Worm (Caenorhabditis elegans) whole organism, young adult: ENCODE results near the gene tdc-1.

Experiments used
- B0019.2 ChIP-seq: fragments of 200-800 bp; sonication (Bioruptor generic); conservative IDR thresholded peaks from 2 replicates; pipeline ENCODE4 v1.3.6; 2022; ENCODE audit warnings: missing genetic modification reagents, missing genetic modification characterization, missing compliant biosample characterization
- B0336.3 ChIP-seq: fragments of 200-800 bp; sonication (Bioruptor generic); IDR thresholded peaks from 2 replicates; pipeline ENCODE4 v1.3.6; 2022; ENCODE audit warnings: missing genetic modification characterization, missing compliant biosample characterization
- F10E7.11 ChIP-seq: sonication (generic microtip); optimal IDR thresholded peaks from 2 replicates; lab custom pipeline; 2017; ENCODE audit warnings: mild to moderate bottlenecking, missing genetic modification characterization, moderate library complexity, missing compliant biosample characterization
- F23B12.7 ChIP-seq: sonication (generic microtip); optimal IDR thresholded peaks from 2 replicates; lab custom pipeline; 2017; ENCODE audit warnings: missing genetic modification characterization, mild to moderate bottlenecking, missing compliant biosample characterization, antibody characterized with exemption, moderate library complexity; ENCODE audit not compliant: insufficient read depth
- F33H1.4 ChIP-seq: fragments of 200-800 bp; sonication (Bioruptor generic); IDR thresholded peaks from 2 replicates; pipeline ENCODE4 v1.3.6; 2022; ENCODE audit warnings: missing genetic modification reagents, missing genetic modification characterization, missing compliant biosample characterization
- F57C9.4 ChIP-seq: sonication (generic microtip); optimal IDR thresholded peaks from 2 replicates; lab custom pipeline; 2017; ENCODE audit warnings: mild to moderate bottlenecking, missing genetic modification characterization, missing compliant biosample characterization
- T07F8.4 ChIP-seq: sonication (generic microtip); optimal IDR thresholded peaks from 2 replicates; lab custom pipeline; 2016; ENCODE audit warnings: mild to moderate bottlenecking, missing genetic modification characterization, moderate library complexity, missing compliant biosample characterization
- Y53F4B.3 ChIP-seq: fragments of 200-800 bp; sonication (Bioruptor generic); IDR thresholded peaks from 2 replicates; pipeline ENCODE4 v1.3.6; 2022; ENCODE audit warnings: missing genetic modification reagents, missing genetic modification characterization, missing compliant biosample characterization
- Y56A3A.18 ChIP-seq: fragments of 200-800 bp; sonication (Bioruptor generic); IDR thresholded peaks from 2 replicates; pipeline ENCODE4 v1.3.6; 2022; ENCODE audit warnings: missing genetic modification reagents, missing genetic modification characterization, missing compliant biosample characterization
- Y95B8A.8 ChIP-seq: fragments of 200-800 bp; sonication (Bioruptor generic); IDR thresholded peaks from 2 replicates; pipeline ENCODE4 v1.3.6; 2022; ENCODE audit warnings: missing genetic modification reagents, missing genetic modification characterization, missing compliant biosample characterization
- ama-1 ChIP-seq, 3 experiments: fragments of 150-350 bp in 1 of 3; sonication (generic microtip) in 2 of 3; optimal IDR thresholded peaks; 2 replicates each; lab custom pipeline; 2014 to 2018; ENCODE audit warnings: missing biosample characterization in 2 of 3, missing genetic modification characterization in 2 of 3, missing genetic modification reagents in 2 of 3
- aptf-3 ChIP-seq: fragments of 200-800 bp; sonication (Bioruptor generic); IDR thresholded peaks from 2 replicates; pipeline ENCODE4 v1.3.6; 2022; ENCODE audit warnings: missing genetic modification characterization, missing compliant biosample characterization
- atf-7 ChIP-seq: sonication (generic microtip); optimal IDR thresholded peaks from 2 replicates; lab custom pipeline; 2017; ENCODE audit warnings: mild to moderate bottlenecking, missing genetic modification characterization, missing compliant biosample characterization
- athp-1 ChIP-seq: sonication (generic microtip); optimal IDR thresholded peaks from 2 replicates; lab custom pipeline; 2017; ENCODE audit warnings: mild to moderate bottlenecking, missing genetic modification characterization, missing compliant biosample characterization
- bed-1 ChIP-seq: fragments of 200-800 bp; sonication (Bioruptor generic); IDR thresholded peaks from 2 replicates; pipeline ENCODE4 v1.3.6; 2022; ENCODE audit warnings: missing genetic modification reagents, missing genetic modification characterization, missing compliant biosample characterization
- cebp-1 ChIP-seq, 2 experiments: fragments of 200-800 bp in 1 of 2; sonication (Bioruptor generic) in 1 of 2; sonication (generic microtip) in 1 of 2; IDR thresholded peaks in 1 of 2; optimal IDR thresholded peaks in 1 of 2; 2 replicates each; pipeline versions ENCODE4 v1.3.6 to Lab custom; 2017 to 2022; ENCODE audit warnings: missing compliant biosample characterization in 2 of 2, missing genetic modification characterization in 2 of 2, mild to moderate bottlenecking in 1 of 2, missing genetic modification reagents in 1 of 2, moderate library complexity in 1 of 2
- ceh-27 ChIP-seq: fragments of 200-800 bp; sonication (Bioruptor generic); optimal IDR thresholded peaks from 2 replicates; lab custom pipeline; 2018; ENCODE audit warnings: mild to moderate bottlenecking, missing genetic modification characterization, moderate library complexity, missing compliant biosample characterization
- ceh-91 ChIP-seq: fragments of 200-800 bp; sonication (Bioruptor generic); IDR thresholded peaks from 2 replicates; pipeline ENCODE4 v1.3.6; 2022; ENCODE audit warnings: missing genetic modification reagents, missing genetic modification characterization, missing compliant biosample characterization
- dpl-1 ChIP-seq: fragments of 150-350 bp; optimal IDR thresholded peaks from 2 replicates; lab custom pipeline; 2014; ENCODE audit warnings: missing biosample characterization, missing genetic modification reagents, missing genetic modification characterization
- efl-1 ChIP-seq: fragments of 150-350 bp; optimal IDR thresholded peaks from 2 replicates; lab custom pipeline; 2014; ENCODE audit warnings: missing biosample characterization, missing genetic modification reagents, missing genetic modification characterization
- fkh-3 ChIP-seq: sonication (generic microtip); optimal IDR thresholded peaks from 2 replicates; lab custom pipeline; 2016; ENCODE audit warnings: mild to moderate bottlenecking, missing genetic modification characterization, missing compliant biosample characterization
- hmg-1.2 ChIP-seq: fragments of 200-800 bp; sonication (Bioruptor generic); IDR thresholded peaks from 2 replicates; pipeline ENCODE4 v1.3.6; 2022; ENCODE audit warnings: missing genetic modification reagents, missing genetic modification characterization, missing compliant biosample characterization
- hrde-1 ChIP-seq: sonication (generic microtip); optimal IDR thresholded peaks from 2 replicates; lab custom pipeline; 2016; ENCODE audit warnings: missing genetic modification characterization, mild to moderate bottlenecking, missing compliant biosample characterization, moderate library complexity, missing genotype, missing genetic modification reagents, borderline replicate concordance
- lin-54 ChIP-seq: fragments of 200-800 bp; sonication (Bioruptor generic); optimal IDR thresholded peaks from 2 replicates; lab custom pipeline; 2018; ENCODE audit warnings: mild to moderate bottlenecking, missing genetic modification characterization, missing compliant biosample characterization
- lsl-1 ChIP-seq: fragments of 200-800 bp; sonication (Bioruptor generic); optimal IDR thresholded peaks from 2 replicates; lab custom pipeline; 2018; ENCODE audit warnings: mild to moderate bottlenecking, missing genetic modification characterization, moderate library complexity, missing compliant biosample characterization
- madf-6 ChIP-seq: fragments of 200-800 bp; sonication (Bioruptor generic); IDR thresholded peaks from 2 replicates; pipeline ENCODE4 v1.3.6; 2022; ENCODE audit warnings: missing genetic modification reagents, missing genetic modification characterization, missing compliant biosample characterization
- madf-8 ChIP-seq: fragments of 200-800 bp; sonication (Bioruptor generic); conservative IDR thresholded peaks from 2 replicates; pipeline ENCODE4 v1.3.6; 2022; ENCODE audit warnings: missing genetic modification reagents, missing genetic modification characterization, missing compliant biosample characterization
- nfyb-1 ChIP-seq: fragments of 200-800 bp; sonication (Bioruptor generic); IDR thresholded peaks from 2 replicates; pipeline ENCODE4 v1.3.6; 2022; ENCODE audit warnings: missing genetic modification reagents, missing genetic modification characterization, missing compliant biosample characterization
- nhr-179 ChIP-seq: sonication (generic microtip); optimal IDR thresholded peaks from 2 replicates; lab custom pipeline; 2016; ENCODE audit warnings: mild to moderate bottlenecking, missing genetic modification characterization, missing compliant biosample characterization
- rec-8 ChIP-seq, 2 experiments: sonication (generic microtip); optimal IDR thresholded peaks; 2 replicates each; lab custom pipeline; 2016; ENCODE audit warnings: mild to moderate bottlenecking in 2 of 2, missing genetic modification characterization in 2 of 2, missing genetic modification reagents in 2 of 2, missing genotype in 2 of 2, missing biosample characterization in 1 of 2, missing compliant biosample characterization in 1 of 2, moderate library complexity in 1 of 2
- snpc-1.3 ChIP-seq: sonication (generic microtip); optimal IDR thresholded peaks from 2 replicates; lab custom pipeline; 2017; ENCODE audit warnings: missing genetic modification characterization, mild to moderate bottlenecking, missing compliant biosample characterization, antibody characterized with exemption, moderate library complexity, missing genotype, missing genetic modification reagents; ENCODE audit not compliant: insufficient read depth
- snpc-4 ChIP-seq, 5 experiments: fragments of 150-350 bp in 1 of 5; sonication (generic microtip) in 4 of 5; optimal IDR thresholded peaks; 2 replicates each; lab custom pipeline; 2014 to 2018; ENCODE audit warnings: missing genetic modification characterization in 5 of 5, missing biosample characterization in 3 of 5, antibody characterized with exemption in 2 of 5, mild to moderate bottlenecking in 2 of 5, missing compliant biosample characterization in 2 of 5, missing genotype in 2 of 5, moderate library complexity in 2 of 5, missing genetic modification reagents in 1 of 5
- xnd-1 ChIP-seq: sonication (generic microtip); optimal IDR thresholded peaks from 2 replicates; lab custom pipeline; 2016; ENCODE audit warnings: missing genotype, missing genetic modification reagents, missing genetic modification characterization, missing compliant biosample characterization
- zfh-2 ChIP-seq: fragments of 200-800 bp; sonication (Bioruptor generic); conservative IDR thresholded peaks from 2 replicates; pipeline ENCODE4 v1.3.6; 2022; ENCODE audit warnings: missing genetic modification reagents, missing genetic modification characterization, missing compliant biosample characterization

Gene tdc-1

ce11 chrII:8222309-8223065 lies 47.9 kb upstream of the tdc-1 start, which contains the start of gene dab-1:
Gene dab-1, plus strand, starts transcription at chrII:8222386.
- no peak for TF ChIP-seq atf-7 (tag; lab: Kevin White, UChicago)
- TF ChIP-seq madf-6 (GFP tag; lab: Robert Waterston, UW): peak; percentile 94
- no peak for TF ChIP-seq cebp-1 (GFP tag; IDR thresholded peaks at IDR 0.05; lab: Robert Waterston, UW)
- peak; percentile 4 for TF ChIP-seq cebp-1 (tag; optimal IDR thresholded peaks at IDR 0.05; lab: Kevin White, UChicago)
- no peak for TF ChIP-seq snpc-1.3 (tag; lab: Kevin White, UChicago)
- no peak for TF ChIP-seq B0336.3 (GFP tag; lab: Robert Waterston, UW)
- no peak for TF ChIP-seq F57C9.4
- TF ChIP-seq F33H1.4 (GFP tag; lab: Robert Waterston, UW): peak; percentile 55
- peak; percentile 5 for TF ChIP-seq F23B12.7
- peak; percentile 2 for TF ChIP-seq ceh-27 (GFP tag; lab: Kevin White, UChicago)
- peak; percentile 83 for TF ChIP-seq madf-8 (GFP tag; lab: Robert Waterston, UW)
- TF ChIP-seq hmg-1.2: peak; percentile 7; the same call in 1 of the 2 replicates
- TF ChIP-seq xnd-1 (tag; lab: Kevin White, UChicago): peak; percentile 79
- peak; percentile 54 for TF ChIP-seq dpl-1
- peak; percentile 88 for TF ChIP-seq efl-1 (GFP tag; lab: Kevin White, UChicago)
- TF ChIP-seq lsl-1 (GFP tag; lab: Kevin White, UChicago): peak; percentile 72
- TF ChIP-seq hrde-1 (tag; lab: Kevin White, UChicago): peak; percentile 42
- TF ChIP-seq Y95B8A.8: 0 out of 2 replicates have a peak, but pooled peaks have one; percentile 4
- 0 out of 2 replicates have a peak, but pooled peaks have one; percentile 14 for TF ChIP-seq ceh-91 (GFP tag; lab: Robert Waterston, UW)
- TF ChIP-seq lin-54 (GFP tag; lab: Kevin White, UChicago): peak; percentile 43
- TF ChIP-seq, all 124 proteins: peak for 15

- peak; percentile 33; the same call in 1 of the 2 replicates for TF ChIP-seq aptf-3 (GFP tag; lab: Robert Waterston, UW)
- no peak for TF ChIP-seq athp-1 (tag; lab: Kevin White, UChicago)
- no peak for TF ChIP-seq nhr-179
These were observed 47.0 kb upstream of the tdc-1 start for ce11 chrII:8223422-8223821.

DNA sequence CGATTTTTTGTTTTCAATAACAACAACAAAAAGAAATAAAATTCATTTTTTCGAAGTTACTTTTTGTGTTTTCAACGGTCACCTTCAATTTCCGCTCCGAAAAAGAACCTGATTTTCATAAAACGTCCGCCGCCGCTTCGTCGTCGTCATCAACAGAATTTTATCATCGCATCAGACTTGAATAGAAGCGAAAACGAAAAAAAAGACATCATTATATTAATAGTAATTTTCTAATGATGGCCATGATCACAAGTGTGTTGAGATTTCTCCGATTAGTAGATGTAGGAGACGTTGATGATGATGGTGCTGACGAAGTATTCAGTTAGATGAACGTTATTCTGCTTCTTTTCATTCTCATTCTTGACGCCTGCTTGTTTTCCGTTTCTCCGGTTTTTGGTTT lies 46.5 kb upstream of the tdc-1 start:
- no peak for TF ChIP-seq snpc-4 (GFP tag; optimal IDR thresholded peaks at IDR 0.05; lab: Kevin White, UChicago)
- TF ChIP-seq snpc-4 (tag; optimal IDR thresholded peaks at IDR 0.05; lab: Kevin White, UChicago): no peak
- no peak for TF ChIP-seq zfh-2 (GFP tag; lab: Robert Waterston, UW)
- TF ChIP-seq nhr-179: no peak
- no peak for TF ChIP-seq dpl-1
- TF ChIP-seq fkh-3 (tag; lab: Kevin White, UChicago): no peak
- no peak for TF ChIP-seq nfyb-1 (GFP tag; lab: Robert Waterston, UW)
- TF ChIP-seq Y53F4B.3 (GFP tag; lab: Robert Waterston, UW): no peak
- TF ChIP-seq B0019.2: no peak
- TF ChIP-seq cebp-1 (GFP tag; IDR thresholded peaks at IDR 0.05; lab: Robert Waterston, UW): no peak
- no peak for TF ChIP-seq cebp-1 (tag; optimal IDR thresholded peaks at IDR 0.05; lab: Kevin White, UChicago)
- no peak for TF ChIP-seq bed-1 (GFP tag; lab: Robert Waterston, UW)
- no peak for TF ChIP-seq lin-54 (GFP tag; lab: Kevin White, UChicago)
- TF ChIP-seq rec-8 (tag; optimal IDR thresholded peaks at IDR 0.05; lab: Kevin White, UChicago): no peak
- no peak for TF ChIP-seq madf-6 (GFP tag; lab: Robert Waterston, UW)
- no peak for TF ChIP-seq F10E7.11
- no peak for TF ChIP-seq ama-1 (optimal IDR thresholded peaks at IDR 0.05; lab: Kevin White, UChicago)
- no peak for TF ChIP-seq ama-1 (GFP tag; optimal IDR thresholded peaks at IDR 0.05; lab: Kevin White, UChicago)
- no peak for TF ChIP-seq T07F8.4
- no peak for TF ChIP-seq Y56A3A.18 (GFP tag; lab: Robert Waterston, UW)
